Fruit fly (Drosophila melanogaster) S2 (cell line): ENCODE data around the gene CG12523.

Experiments
- CG8478 ChIP-seq: fragments of >200 bp; optimal IDR thresholded peaks from 2 replicates; lab custom pipeline; 2018
- CTCF ChIP-seq, 2 experiments: fragments of >200 bp; optimal IDR thresholded peaks; 2 replicates each; lab custom pipeline; 2018

DNA sequence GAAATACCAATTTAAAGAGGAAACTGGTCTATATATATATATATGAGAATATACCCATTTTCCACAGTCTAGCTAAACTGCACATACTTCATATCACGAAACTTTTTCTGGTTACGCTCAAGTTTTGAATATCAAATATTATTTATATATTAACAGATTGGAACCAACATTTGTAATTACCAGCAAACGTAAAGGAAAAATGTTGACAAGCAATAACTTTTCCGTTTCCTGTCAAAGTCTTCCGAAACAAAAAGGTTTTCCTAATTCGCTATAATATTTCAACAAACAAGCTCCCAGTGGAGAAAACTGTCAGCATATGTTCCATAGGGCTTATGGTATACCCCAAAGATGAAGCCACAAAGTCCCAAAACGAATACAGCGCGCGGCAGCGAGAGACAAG is 13.5 kb downstream of the CG12523 start, which contains the start of gene CG42831:
- TF ChIP-seq CG8478 (lab: Kevin White, UChicago) (no peak), CTCF (optimal IDR thresholded peaks at IDR 0.05; lab: Kevin White, UChicago) (no peak)
